Worm (Caenorhabditis elegans) whole organism, mixed stage, embryonic: ENCODE data around the gene F35H8.1.

Experiments
- M03D4.4 ChIP-seq: sonication (generic microtip); optimal IDR thresholded peaks from 2 replicates; lab custom pipeline; 2017; ENCODE audit warnings: mild to moderate bottlenecking, missing genetic modification characterization, missing compliant biosample characterization
- bed-3 ChIP-seq: fragments of 200-800 bp; sonication (Bioruptor generic); optimal IDR thresholded peaks from 3 replicates; lab custom pipeline; 2018; ENCODE audit warnings: mild to moderate bottlenecking, missing genetic modification characterization, moderate library complexity, missing compliant biosample characterization
- blmp-1 ChIP-seq: fragments of 150-350 bp; optimal IDR thresholded peaks from 2 replicates; lab custom pipeline; 2014; ENCODE audit warnings: missing biosample characterization, missing genetic modification characterization
- ceh-39 ChIP-seq: fragments of 150-350 bp; optimal IDR thresholded peaks from 2 replicates; lab custom pipeline; 2014; ENCODE audit warnings: missing biosample characterization, missing genetic modification characterization
- ceh-43 ChIP-seq: fragments of 200-800 bp; sonication (Bioruptor generic); optimal IDR thresholded peaks from 2 replicates; lab custom pipeline; 2018; ENCODE audit warnings: mild to moderate bottlenecking, missing genetic modification characterization, moderate library complexity, missing compliant biosample characterization
- ceh-83 ChIP-seq: fragments of 200-800 bp; sonication (Bioruptor generic); optimal IDR thresholded peaks from 2 replicates; lab custom pipeline; 2018; ENCODE audit warnings: mild to moderate bottlenecking, missing genetic modification characterization, missing compliant biosample characterization
- ces-1 ChIP-seq: fragments of 150-350 bp; optimal IDR thresholded peaks from 2 replicates; lab custom pipeline; 2014; ENCODE audit warnings: missing biosample characterization, missing genetic modification reagents, missing genetic modification characterization
- drap-1 ChIP-seq: fragments of 200-800 bp; sonication (Bioruptor generic); optimal IDR thresholded peaks from 3 replicates; lab custom pipeline; 2018; ENCODE audit warnings: mild to moderate bottlenecking, missing genetic modification characterization, missing compliant biosample characterization
- elt-1 ChIP-seq: sonication (generic microtip); optimal IDR thresholded peaks from 2 replicates; lab custom pipeline; 2017; ENCODE audit warnings: missing genetic modification characterization, mild to moderate bottlenecking, missing compliant biosample characterization, antibody characterized with exemption, moderate library complexity, borderline replicate concordance; ENCODE audit not compliant: insufficient read depth
- flh-1 ChIP-seq: fragments of 200-800 bp; sonication (Bioruptor generic); optimal IDR thresholded peaks from 2 replicates; lab custom pipeline; 2018; ENCODE audit warnings: mild to moderate bottlenecking, missing genetic modification characterization, moderate library complexity, missing compliant biosample characterization
- lin-13 ChIP-seq: fragments of 150-350 bp; optimal IDR thresholded peaks from 2 replicates; lab custom pipeline; 2014; ENCODE audit warnings: missing biosample characterization, missing genetic modification characterization
- lin-32 ChIP-seq: fragments of 200-800 bp; sonication (Bioruptor generic); optimal IDR thresholded peaks from 2 replicates; lab custom pipeline; 2018; ENCODE audit warnings: mild to moderate bottlenecking, missing genetic modification characterization, missing compliant biosample characterization
- mab-5 ChIP-seq: fragments of 150-350 bp; optimal IDR thresholded peaks from 2 replicates; lab custom pipeline; 2014; ENCODE audit warnings: missing biosample characterization, missing genetic modification characterization
- mep-1 ChIP-seq: fragments of 150-350 bp; optimal IDR thresholded peaks from 2 replicates; lab custom pipeline; 2017; ENCODE audit warnings: missing biosample characterization, missing genetic modification reagents, missing genetic modification characterization, inconsistent platforms
- nhr-12 ChIP-seq: fragments of 150-350 bp; optimal IDR thresholded peaks from 2 replicates; lab custom pipeline; 2014; ENCODE audit warnings: missing biosample characterization, missing genetic modification characterization
- nhr-2 ChIP-seq: fragments of 150-350 bp; optimal IDR thresholded peaks from 2 replicates; lab custom pipeline; 2014; ENCODE audit warnings: missing biosample characterization, missing genetic modification characterization
- nhr-28 ChIP-seq: fragments of 150-350 bp; optimal IDR thresholded peaks from 2 replicates; lab custom pipeline; 2014; ENCODE audit warnings: missing biosample characterization, missing genetic modification characterization
- nhr-76 ChIP-seq: sonication (generic microtip); optimal IDR thresholded peaks from 2 replicates; lab custom pipeline; 2017; ENCODE audit warnings: missing biosample characterization, missing genetic modification characterization
- pha-4 ChIP-seq: fragments of 150-350 bp; optimal IDR thresholded peaks from 2 replicates; lab custom pipeline; 2018; ENCODE audit warnings: missing biosample characterization, missing genetic modification reagents, missing genetic modification characterization
- sem-2 ChIP-seq: fragments of 200-800 bp; sonication (Bioruptor generic); optimal IDR thresholded peaks from 2 replicates; lab custom pipeline; 2018; ENCODE audit warnings: mild to moderate bottlenecking, missing genetic modification characterization, missing compliant biosample characterization
- snpc-4 ChIP-seq: fragments of 150-350 bp; optimal IDR thresholded peaks from 2 replicates; lab custom pipeline; 2014; ENCODE audit warnings: missing biosample characterization, missing genetic modification characterization
- sptf-1 ChIP-seq: sonication (generic microtip); optimal IDR thresholded peaks from 2 replicates; lab custom pipeline; 2017; ENCODE audit warnings: mild to moderate bottlenecking, missing genetic modification characterization, moderate library complexity, missing compliant biosample characterization
- tbx-8 ChIP-seq: fragments of 200-800 bp; sonication (Bioruptor generic); optimal IDR thresholded peaks from 2 replicates; lab custom pipeline; 2018; ENCODE audit warnings: mild to moderate bottlenecking, missing genetic modification characterization, moderate library complexity, missing compliant biosample characterization
- unc-120 ChIP-seq: sonication (generic microtip); optimal IDR thresholded peaks from 2 replicates; lab custom pipeline; 2017; ENCODE audit warnings: missing genetic modification characterization, missing compliant biosample characterization; ENCODE audit not compliant: poor library complexity, severe bottlenecking
- zip-8 ChIP-seq: fragments of 150-350 bp; optimal IDR thresholded peaks from 2 replicates; lab custom pipeline; 2014; ENCODE audit warnings: missing biosample characterization, missing genetic modification characterization
- ztf-11 ChIP-seq: fragments of 150-350 bp; optimal IDR thresholded peaks from 2 replicates; lab custom pipeline; 2014; ENCODE audit warnings: missing biosample characterization, missing genetic modification characterization

F35H8.1 gene

DNA sequence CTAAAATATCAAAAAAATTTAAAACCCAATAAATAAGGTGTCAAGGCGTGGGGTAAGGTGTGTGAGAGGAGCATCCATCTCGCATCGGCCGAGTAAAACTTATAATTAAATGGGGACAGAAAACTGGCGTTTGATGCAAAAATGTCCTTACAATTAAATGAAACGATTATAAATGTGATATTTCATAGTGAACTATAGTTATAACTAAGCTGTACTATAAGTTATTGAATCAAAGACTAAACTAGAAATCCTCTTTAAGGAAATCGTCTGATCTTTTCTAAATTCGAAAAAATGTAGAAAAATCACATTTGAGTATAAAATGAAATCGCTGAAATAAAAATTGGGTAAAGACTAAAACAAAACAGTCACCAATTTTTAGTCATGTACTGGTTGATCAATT is 2.4 kb downstream of the F35H8.1 start, which contains the start of gene sra-6:
Gene sra-6 (minus strand): TSS at position 101 of the 400 bp plus-strand sequence.
- TF ChIP-seq ceh-83 (no peak), snpc-4 (tag; lab: Kevin White, UChicago) (no peak), ceh-39 (no peak), nhr-2 (tag; lab: Kevin White, UChicago) (no peak), zip-8 (tag; lab: Kevin White, UChicago) (no peak), unc-120 (tag; lab: Kevin White, UChicago) (no peak), pha-4 (tag; lab: Kevin White, UChicago) (no peak), ztf-11 (no peak), blmp-1 (tag; lab: Kevin White, UChicago) (no peak), ces-1 (GFP tag; lab: Kevin White, UChicago) (no peak), flh-1 (GFP tag; lab: Kevin White, UChicago) (no peak)

DNA sequence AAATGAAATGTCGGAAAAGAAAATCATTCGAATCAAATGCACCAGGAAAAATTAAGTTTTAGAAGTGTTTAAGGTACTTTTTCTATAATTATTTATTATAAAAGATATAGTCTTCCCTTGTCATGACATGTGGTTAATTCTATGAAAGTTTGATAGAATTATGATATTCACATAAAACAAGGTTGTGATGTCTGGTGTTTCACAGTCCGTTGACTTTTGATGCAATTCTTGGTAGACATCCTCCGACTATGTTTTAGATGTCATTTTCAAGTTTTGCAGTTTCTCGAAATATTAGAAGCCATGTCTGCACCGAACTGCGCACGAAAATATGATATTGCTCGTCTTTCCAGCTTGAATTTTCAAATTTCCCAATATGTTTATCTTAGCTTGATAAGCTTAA is 8.7 kb downstream of the F35H8.1 start, which contains the start of gene sra-7:
Gene sra-7 (plus strand): TSS at position 301 of the 400 bp plus-strand sequence.
- TF ChIP-seq nhr-12 (tag; lab: Kevin White, UChicago), result no peak

DNA sequence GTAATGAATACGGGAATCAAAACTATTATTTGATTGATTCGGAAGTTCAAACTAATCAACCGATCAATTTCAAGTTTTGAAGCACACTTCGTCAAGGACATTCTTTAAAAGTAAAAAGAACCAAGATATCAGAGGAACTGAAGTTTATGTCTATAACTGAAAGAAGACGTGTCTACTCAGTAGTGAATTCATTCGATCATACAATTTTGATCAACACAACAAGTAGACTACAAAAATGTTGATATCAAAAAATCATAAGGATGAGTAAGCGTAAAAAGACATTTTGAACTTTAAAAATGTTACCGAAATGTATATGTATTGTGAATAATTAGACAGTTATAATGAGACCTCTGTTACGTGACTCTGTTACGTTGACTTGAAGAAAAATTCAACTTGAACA is 10.3 kb downstream of the F35H8.1 start, which contains the start of gene sra-4:
Gene sra-4 (minus strand): TSS at position 101 of the 400 bp plus-strand sequence.
- TF ChIP-seq pha-4 (tag; lab: Kevin White, UChicago), result no peak
- TF ChIP-seq tbx-8 (GFP tag; lab: Kevin White, UChicago), result no peak
- TF ChIP-seq ceh-43 (GFP tag; lab: Kevin White, UChicago), result no peak
- no peak for TF ChIP-seq drap-1 (GFP tag; lab: Kevin White, UChicago)
- TF ChIP-seq nhr-76 (tag; lab: Kevin White, UChicago), result no peak

DNA sequence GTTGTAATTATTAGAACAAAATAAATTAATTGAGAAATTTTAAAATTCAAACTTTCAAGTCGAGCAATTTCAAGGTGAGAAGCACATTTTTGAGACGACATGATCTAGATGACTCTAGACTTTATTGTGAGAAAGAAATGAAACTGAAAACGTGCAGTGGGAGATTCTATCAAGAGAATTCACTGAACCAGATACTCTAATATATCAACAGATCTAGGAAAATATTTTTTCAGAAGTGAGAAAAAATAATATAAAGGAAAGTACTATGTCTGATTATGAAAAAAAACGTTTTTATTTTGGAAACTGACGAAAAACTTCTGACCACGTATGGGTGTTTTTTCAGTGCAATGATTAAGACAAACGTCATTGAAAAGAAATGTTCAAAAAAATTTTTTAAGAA is 12.4 kb downstream of the F35H8.1 start, which contains the start of gene sra-3:
Gene sra-3 (minus strand): TSS at position 101 of the 400 bp plus-strand sequence.
- TF ChIP-seq mep-1 (tag; lab: Kevin White, UChicago), result no peak
- TF ChIP-seq nhr-28 (tag; lab: Kevin White, UChicago), result no peak
- no peak for TF ChIP-seq sptf-1 (tag; lab: Kevin White, UChicago)
- TF ChIP-seq ceh-83, result no peak
- TF ChIP-seq nhr-2 (tag; lab: Kevin White, UChicago), result no peak

DNA sequence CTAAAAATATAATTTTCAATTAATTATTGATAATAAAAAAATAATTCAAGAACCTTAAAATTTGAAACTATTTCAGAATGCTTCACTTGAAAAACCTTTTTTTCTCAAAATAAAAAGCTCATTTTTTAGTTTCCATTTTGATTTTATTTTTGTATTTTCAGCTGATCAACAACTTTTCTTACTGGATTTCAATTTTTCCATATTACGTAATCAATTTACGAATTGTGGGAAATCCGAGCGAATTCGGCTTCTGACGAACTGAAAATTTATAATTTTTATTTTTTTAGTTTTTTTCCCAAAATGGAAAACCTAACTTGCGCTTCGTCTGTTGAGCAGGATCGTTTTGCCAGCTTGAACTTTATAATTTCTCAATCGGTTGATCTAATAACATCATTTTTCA is 15.7 kb downstream of the F35H8.1 start, which contains the start of gene sra-8:
Gene sra-8 (plus strand): TSS at position 301 of the 400 bp plus-strand sequence.
- no peak for TF ChIP-seq ces-1 (GFP tag; lab: Kevin White, UChicago)
- TF ChIP-seq zip-8 (tag; lab: Kevin White, UChicago), result peak; percentile 51

DNA sequence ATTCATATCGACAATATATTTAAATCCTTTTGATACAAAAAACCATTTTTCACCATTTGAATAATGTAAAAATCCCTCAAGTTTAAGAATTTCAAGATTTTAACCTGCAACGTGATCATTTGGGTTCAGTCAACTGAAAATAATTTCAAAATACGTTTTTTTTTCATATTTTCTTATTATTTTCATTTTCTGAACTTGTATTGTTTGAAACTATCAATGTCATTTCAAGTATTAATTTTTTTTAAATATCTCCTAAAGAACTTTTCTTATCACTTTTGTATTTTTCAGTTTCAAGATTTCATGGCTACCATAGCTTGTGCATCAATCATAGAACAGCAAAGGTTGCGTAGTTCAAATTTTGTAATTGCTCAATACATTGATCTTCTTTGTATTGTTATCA is 21.1 kb downstream of the F35H8.1 start, which contains the start of gene sra-9:
Gene sra-9 (plus strand): TSS at position 301 of the 400 bp plus-strand sequence.
- no peak for TF ChIP-seq nhr-76 (tag; lab: Kevin White, UChicago)
- no peak for TF ChIP-seq nhr-12 (tag; lab: Kevin White, UChicago)
- no peak for TF ChIP-seq M03D4.4 (tag; lab: Kevin White, UChicago)
- no peak for TF ChIP-seq nhr-2 (tag; lab: Kevin White, UChicago)
- TF ChIP-seq lin-13 (tag; lab: Kevin White, UChicago), result no peak
- TF ChIP-seq sem-2 (GFP tag; lab: Kevin White, UChicago), result no peak
- no peak for TF ChIP-seq unc-120 (tag; lab: Kevin White, UChicago)
- TF ChIP-seq nhr-28 (tag; lab: Kevin White, UChicago), result no peak
- TF ChIP-seq ztf-11, result no peak
- TF ChIP-seq blmp-1 (tag; lab: Kevin White, UChicago), result no peak
- no peak for TF ChIP-seq drap-1 (GFP tag; lab: Kevin White, UChicago)
- TF ChIP-seq ceh-43 (GFP tag; lab: Kevin White, UChicago), result no peak
- no peak for TF ChIP-seq elt-1 (tag; lab: Kevin White, UChicago)
- TF ChIP-seq bed-3 (GFP tag; lab: Kevin White, UChicago), result no peak
- TF ChIP-seq ces-1 (GFP tag; lab: Kevin White, UChicago), result no peak
- no peak for TF ChIP-seq mab-5 (tag; lab: Kevin White, UChicago)
- TF ChIP-seq lin-32, result no peak
- no peak for TF ChIP-seq tbx-8 (GFP tag; lab: Kevin White, UChicago)
- TF ChIP-seq, all 35 proteins: peak for 0
